Worm (Caenorhabditis elegans): ENCODE data around the gene idpp-16.

Gene idpp-16

ce11 chrV:11564573-11564972 is 41.8 kb downstream of the idpp-16 start, which contains the start of gene srx-87:
TSS of gene srx-87 (plus strand) at chrV:11564873.
- no peak for TF ChIP-seq efl-1 (optimal IDR thresholded peaks at IDR 0.05)
- peak in 1 of 2 experiments; percentile 17 for TF ChIP-seq efl-1 (GFP tag; optimal IDR thresholded peaks at IDR 0.05 in 1 of 2)
- TF ChIP-seq lin-14 (GFP tag; optimal IDR thresholded peaks at IDR 0.05), result no peak
- no peak for TF ChIP-seq aly-2 (tag; optimal IDR thresholded peaks at IDR 0.05)
- no peak for TF ChIP-seq blmp-1 (tag; optimal IDR thresholded peaks at IDR 0.05)

ce11 chrV:11562643-11563042 is 43.7 kb downstream of the idpp-16 start, which contains the start of gene srx-86:
TSS of gene srx-86 (plus strand) at chrV:11562943.
- TF ChIP-seq Y116A8C.19 (tag; optimal IDR thresholded peaks at IDR 0.05; ENCODE audit: borderline replicate concordance), result no peak
- TF ChIP-seq mef-2 (tag; optimal IDR thresholded peaks at IDR 0.05), result no peak
- TF ChIP-seq ama-1 (optimal IDR thresholded peaks at IDR 0.05), result no peak
- TF ChIP-seq isw-1 (GFP tag; IDR thresholded peaks at IDR 0.05), result no peak
- no peak for TF ChIP-seq unc-86 (tag; optimal IDR thresholded peaks at IDR 0.05)
- TF ChIP-seq nhr-28 (tag; optimal IDR thresholded peaks at IDR 0.05), result no peak
- no peak for TF ChIP-seq sptf-1 (tag; optimal IDR thresholded peaks at IDR 0.05)
- TF ChIP-seq C04F5.9 (tag; optimal IDR thresholded peaks at IDR 0.05), result no peak
- no peak for TF ChIP-seq C16A3.4 (tag; optimal IDR thresholded peaks at IDR 0.05)
- no peak for TF ChIP-seq ces-1 (GFP tag; optimal IDR thresholded peaks at IDR 0.05)
- TF ChIP-seq zag-1 (tag; optimal IDR thresholded peaks at IDR 0.05), result no peak
- no peak for TF ChIP-seq nhr-71 (tag; optimal IDR thresholded peaks at IDR 0.05)
- no peak for TF ChIP-seq C34B4.2 (tag; optimal IDR thresholded peaks at IDR 0.05)
- no peak for TF ChIP-seq tlp-1 (tag; optimal IDR thresholded peaks at IDR 0.05)
- no peak for TF ChIP-seq nhr-19 (GFP tag; conservative IDR thresholded peaks at IDR 0.05)
- no peak for TF ChIP-seq hpl-2 (GFP tag; optimal IDR thresholded peaks at IDR 0.05)
- TF ChIP-seq lin-15B (tag; optimal IDR thresholded peaks at IDR 0.05), result no peak
- no peak for TF ChIP-seq aha-1 (tag; optimal IDR thresholded peaks at IDR 0.05)

Measured in whole organism, L1 larva.